Worm (Caenorhabditis elegans) whole organism, young adult: ENCODE results near the gene B0244.17.

Source experiments
- C06A6.2 ChIP-seq: fragments of 200-800 bp; sonication (Bioruptor generic); conservative IDR thresholded peaks from 2 replicates; pipeline ENCODE4 v1.3.6; 2022; ENCODE audit warnings: missing genetic modification characterization, missing compliant biosample characterization
- C17E4.6 ChIP-seq: fragments of 200-800 bp; sonication (Bioruptor generic); IDR thresholded peaks from 2 replicates; pipeline ENCODE4 v1.3.6; 2022; ENCODE audit warnings: missing genetic modification reagents, missing genetic modification characterization, missing compliant biosample characterization
- F10E7.11 ChIP-seq: sonication (generic microtip); optimal IDR thresholded peaks from 2 replicates; lab custom pipeline; 2017; ENCODE audit warnings: mild to moderate bottlenecking, missing genetic modification characterization, moderate library complexity, missing compliant biosample characterization
- F37B4.10 ChIP-seq: fragments of 200-800 bp; sonication (Bioruptor generic); IDR thresholded peaks from 2 replicates; pipeline ENCODE4 v1.3.6; 2022; ENCODE audit warnings: missing genetic modification characterization, missing compliant biosample characterization
- F52B5.7 ChIP-seq: sonication (generic microtip); optimal IDR thresholded peaks from 2 replicates; lab custom pipeline; 2016; ENCODE audit warnings: mild to moderate bottlenecking, missing genetic modification characterization, missing compliant biosample characterization
- K12H6.12 ChIP-seq: fragments of 200-800 bp; sonication (Bioruptor generic); optimal IDR thresholded peaks from 2 replicates; lab custom pipeline; 2018; ENCODE audit warnings: mild to moderate bottlenecking, missing genetic modification characterization, missing compliant biosample characterization
- Y67H2A.10 ChIP-seq: fragments of 200-800 bp; sonication (Bioruptor generic); conservative IDR thresholded peaks from 2 replicates; pipeline ENCODE4 v1.3.6; 2022; ENCODE audit warnings: missing genetic modification reagents, missing genetic modification characterization, missing compliant biosample characterization
- ZK185.1 ChIP-seq: sonication (generic microtip); optimal IDR thresholded peaks from 2 replicates; lab custom pipeline; 2016; ENCODE audit warnings: mild to moderate bottlenecking, missing genetic modification characterization, missing compliant biosample characterization; ENCODE audit not compliant: poor library complexity, severe bottlenecking
- athp-1 ChIP-seq: sonication (generic microtip); optimal IDR thresholded peaks from 2 replicates; lab custom pipeline; 2017; ENCODE audit warnings: mild to moderate bottlenecking, missing genetic modification characterization, missing compliant biosample characterization
- ceh-79 ChIP-seq: sonication (generic microtip); optimal IDR thresholded peaks from 2 replicates; lab custom pipeline; 2017; ENCODE audit warnings: mild to moderate bottlenecking, missing genetic modification characterization, missing compliant biosample characterization
- die-1 ChIP-seq: sonication (generic microtip); optimal IDR thresholded peaks from 2 replicates; lab custom pipeline; 2016; ENCODE audit warnings: missing genotype, mild to moderate bottlenecking, missing genetic modification characterization, missing compliant biosample characterization
- efl-1 ChIP-seq: fragments of 150-350 bp; optimal IDR thresholded peaks from 2 replicates; lab custom pipeline; 2014; ENCODE audit warnings: missing biosample characterization, missing genetic modification reagents, missing genetic modification characterization
- him-1 ChIP-seq: sonication (generic microtip); optimal IDR thresholded peaks from 2 replicates; lab custom pipeline; 2016; ENCODE audit warnings: missing genotype, missing genetic modification reagents, missing genetic modification characterization, missing compliant biosample characterization
- hmg-20 ChIP-seq: fragments of 200-800 bp; sonication (Bioruptor generic); IDR thresholded peaks from 2 replicates; pipeline ENCODE4 v1.3.6; 2022; ENCODE audit warnings: missing genetic modification reagents, missing genetic modification characterization, missing compliant biosample characterization
- hsf-1 ChIP-seq: fragments of 200-800 bp; sonication (Bioruptor generic); IDR thresholded peaks from 2 replicates; pipeline ENCODE4 v1.3.6; 2022; ENCODE audit warnings: missing genetic modification reagents, missing genetic modification characterization, missing compliant biosample characterization
- lin-35 ChIP-seq, 3 experiments: fragments of 150-350 bp in 2 of 3; sonication (generic microtip) in 1 of 3; optimal IDR thresholded peaks; 2 replicates each; lab custom pipeline; 2014 to 2018; ENCODE audit warnings: missing biosample characterization in 3 of 3, missing genetic modification characterization in 3 of 3, missing genetic modification reagents in 3 of 3
- lin-40 ChIP-seq: sonication (generic microtip); optimal IDR thresholded peaks from 2 replicates; lab custom pipeline; 2016; ENCODE audit warnings: missing genetic modification characterization, mild to moderate bottlenecking, missing compliant biosample characterization, missing genotype, missing genetic modification reagents
- mel-28 ChIP-seq: sonication (generic microtip); optimal IDR thresholded peaks from 2 replicates; lab custom pipeline; 2016; ENCODE audit warnings: borderline replicate concordance, mild to moderate bottlenecking, missing genetic modification characterization, missing compliant biosample characterization
- nhr-120 ChIP-seq: fragments of 200-800 bp; sonication (Bioruptor generic); IDR thresholded peaks from 2 replicates; pipeline ENCODE4 v1.3.6; 2022; ENCODE audit warnings: missing genetic modification characterization, missing compliant biosample characterization
- nhr-27 ChIP-seq: fragments of 200-800 bp; sonication (Bioruptor generic); optimal IDR thresholded peaks from 2 replicates; lab custom pipeline; 2018; ENCODE audit warnings: mild to moderate bottlenecking, missing genetic modification characterization, moderate library complexity, missing compliant biosample characterization
- nhr-80 ChIP-seq: sonication (generic microtip); optimal IDR thresholded peaks from 2 replicates; lab custom pipeline; 2016; ENCODE audit warnings: missing genetic modification characterization, missing compliant biosample characterization
- repo-1 ChIP-seq: sonication (generic microtip); optimal IDR thresholded peaks from 2 replicates; lab custom pipeline; 2017; ENCODE audit warnings: mild to moderate bottlenecking, missing genetic modification characterization, missing compliant biosample characterization
- rpc-1 ChIP-seq, 2 experiments: fragments of 150-350 bp in 1 of 2; sonication (generic microtip) in 1 of 2; optimal IDR thresholded peaks; 2 replicates each; lab custom pipeline; 2014 to 2018; ENCODE audit warnings: missing biosample characterization in 1 of 2, missing genetic modification characterization in 1 of 2, missing genetic modification reagents in 1 of 2, missing genotype in 1 of 2
- snpc-1.1 ChIP-seq: sonication (generic microtip); optimal IDR thresholded peaks from 2 replicates; lab custom pipeline; 2017; ENCODE audit warnings: missing genetic modification characterization, mild to moderate bottlenecking, missing compliant biosample characterization, antibody characterized with exemption, moderate library complexity, missing genotype, missing genetic modification reagents; ENCODE audit not compliant: insufficient read depth
- snpc-4 ChIP-seq, 5 experiments: fragments of 150-350 bp in 1 of 5; sonication (generic microtip) in 4 of 5; optimal IDR thresholded peaks; 2 replicates each; lab custom pipeline; 2014 to 2018; ENCODE audit warnings: missing genetic modification characterization in 5 of 5, missing biosample characterization in 3 of 5, antibody characterized with exemption in 2 of 5, mild to moderate bottlenecking in 2 of 5, missing compliant biosample characterization in 2 of 5, missing genotype in 2 of 5, moderate library complexity in 2 of 5, missing genetic modification reagents in 1 of 5
- tbp1 ChIP-seq: fragments of 200-800 bp; sonication (Bioruptor generic); optimal IDR thresholded peaks from 2 replicates; lab custom pipeline; 2018; ENCODE audit warnings: mild to moderate bottlenecking, missing genetic modification characterization, missing compliant biosample characterization
- ztf-28 ChIP-seq: fragments of 200-800 bp; sonication (Bioruptor generic); IDR thresholded peaks from 2 replicates; pipeline ENCODE4 v1.3.6; 2022; ENCODE audit warnings: missing genetic modification reagents, missing genetic modification characterization, missing compliant biosample characterization

B0244.17 gene

DNA sequence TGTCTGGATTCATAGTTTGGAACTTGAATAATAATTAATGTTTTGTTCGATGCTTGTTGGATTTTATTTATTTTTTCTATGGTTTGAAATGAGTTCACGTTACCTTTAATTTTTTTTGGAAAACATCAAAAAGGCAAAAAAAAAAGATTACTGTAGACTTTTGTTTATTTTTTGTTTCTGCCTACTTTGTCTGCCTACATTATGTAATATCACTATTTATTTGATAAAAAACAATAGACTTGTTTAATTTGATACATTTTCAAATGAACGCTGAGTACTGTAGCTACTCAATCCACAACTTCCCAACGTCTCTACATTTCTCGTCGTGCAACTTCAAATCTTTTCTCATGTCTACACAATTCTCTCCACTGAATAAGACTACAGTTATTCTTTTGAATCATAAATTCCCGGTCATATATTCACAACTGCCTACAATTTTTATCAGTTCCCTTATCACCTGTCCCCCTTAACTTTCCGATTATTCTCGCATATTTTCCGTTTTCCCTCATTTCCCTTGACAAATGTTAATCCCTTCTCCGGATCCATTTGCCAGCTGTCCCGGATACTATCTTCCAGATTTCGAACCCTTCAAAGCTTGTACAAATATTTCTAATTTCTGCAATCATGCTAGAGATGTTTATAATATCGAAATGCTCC is 1.9 kb upstream of the B0244.17 start, which contains the start of the genes B0244.9 and B0244.7:
Gene B0244.9 (minus strand): TSS at position 51 of the 657 bp plus-strand sequence.
Gene B0244.7 (plus strand): TSS at position 522 of the 657 bp plus-strand sequence.
- TF ChIP-seq lin-35 (GFP tag; optimal IDR thresholded peaks at IDR 0.05; lab: Kevin White, UChicago) (no peak), nhr-80 (peak; percentile 16)

DNA sequence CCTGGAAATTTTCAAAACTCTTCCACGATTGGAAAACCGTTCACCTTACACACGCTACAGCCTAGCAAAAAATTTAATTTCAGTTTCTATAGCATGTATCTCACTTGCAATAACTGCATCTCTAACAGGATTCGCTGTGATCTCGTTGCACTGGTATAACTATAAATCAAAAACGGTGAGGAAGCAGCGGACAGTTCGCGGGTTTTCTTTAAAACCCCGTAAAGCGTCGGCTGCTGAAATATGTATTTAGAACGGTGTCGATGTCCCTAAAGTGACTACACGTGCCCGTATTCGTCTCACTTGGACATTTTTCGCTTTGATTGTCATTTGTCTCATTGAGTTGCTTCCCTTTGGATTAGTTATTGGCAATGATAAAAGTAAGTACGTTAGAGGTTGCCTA is 1.3 kb downstream of the B0244.17 start:
- no peak for TF ChIP-seq Y67H2A.10 (GFP tag; lab: Robert Waterston, UW)
- TF ChIP-seq snpc-4 (GFP tag; optimal IDR thresholded peaks at IDR 0.05; lab: Kevin White, UChicago), result no peak
- TF ChIP-seq snpc-4 (tag; optimal IDR thresholded peaks at IDR 0.05; lab: Kevin White, UChicago), result peak in 2 of 4 experiments; percentile 45 to 66

DNA sequence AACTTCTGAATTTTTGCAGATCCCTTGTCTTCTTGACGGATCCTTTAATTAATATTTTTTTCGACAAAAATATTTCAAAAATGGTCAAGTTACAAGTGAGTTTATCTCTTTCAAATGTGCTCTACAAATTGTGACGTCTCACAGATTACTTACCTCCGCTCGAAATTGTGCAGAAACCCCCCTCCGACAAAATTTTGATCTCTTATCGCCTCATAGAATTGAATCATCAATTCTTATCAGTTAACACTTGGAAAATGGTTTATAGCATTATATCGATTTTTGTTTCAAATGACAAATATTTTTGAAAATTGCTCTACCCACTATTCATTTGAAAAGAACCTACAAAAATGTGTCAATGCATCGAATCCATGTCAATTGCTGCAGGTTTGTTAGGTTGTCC is 1.9 kb downstream of the B0244.17 start, which contains the start of gene B0244.10:
Gene B0244.10 (plus strand): TSS at position 254 of the 400 bp plus-strand sequence.
- TF ChIP-seq F10E7.11 (tag; lab: Kevin White, UChicago), result no peak
- TF ChIP-seq nhr-80, result peak; percentile 49
- TF ChIP-seq, all 124 proteins: peak for 1

DNA sequence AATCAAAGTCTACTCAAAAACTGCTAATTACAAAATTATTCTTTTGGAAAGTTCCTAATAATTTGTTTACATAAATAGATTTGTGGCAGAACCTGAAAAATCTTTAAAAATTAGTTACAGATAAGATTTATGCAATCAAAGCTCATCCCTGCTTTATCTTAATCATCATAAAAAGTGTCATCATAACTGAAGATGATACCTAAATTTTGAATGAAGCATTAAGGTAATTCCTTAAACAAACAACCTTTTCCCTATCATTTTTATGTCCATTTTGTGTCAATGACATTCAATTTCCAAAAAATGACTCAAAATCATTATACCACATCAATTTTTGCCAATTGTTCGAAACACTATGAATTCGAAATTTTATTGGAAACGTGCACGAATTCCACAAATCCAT is 4.7 kb downstream of the B0244.17 start, which contains the start of gene B0244.6:
Gene B0244.6 (plus strand): TSS at position 301 of the 400 bp plus-strand sequence.
- TF ChIP-seq mel-28 (tag; lab: Kevin White, UChicago), result no peak
- TF ChIP-seq die-1 (tag; lab: Kevin White, UChicago), result no peak
- TF ChIP-seq C06A6.2 (GFP tag; lab: Robert Waterston, UW), result no peak
- no peak for TF ChIP-seq ceh-79 (tag; lab: Kevin White, UChicago)
- TF ChIP-seq lin-35 (GFP tag; optimal IDR thresholded peaks at IDR 0.05; lab: Kevin White, UChicago), result no peak
- no peak for TF ChIP-seq ztf-28 (GFP tag; lab: Robert Waterston, UW)
- no peak for TF ChIP-seq hsf-1
- TF ChIP-seq tbp1 (GFP tag; lab: Kevin White, UChicago), result no peak
- no peak for TF ChIP-seq C17E4.6 (GFP tag; lab: Robert Waterston, UW)
- no peak for TF ChIP-seq K12H6.12 (tag; lab: Kevin White, UChicago)
- TF ChIP-seq F37B4.10 (GFP tag; lab: Robert Waterston, UW), result no peak
- no peak for TF ChIP-seq lin-40 (tag; lab: Kevin White, UChicago)
- no peak for TF ChIP-seq nhr-120
- TF ChIP-seq athp-1 (tag; lab: Kevin White, UChicago), result no peak
- no peak for TF ChIP-seq snpc-4 (GFP tag; optimal IDR thresholded peaks at IDR 0.05; lab: Kevin White, UChicago)
- no peak for TF ChIP-seq snpc-4 (tag; optimal IDR thresholded peaks at IDR 0.05; lab: Kevin White, UChicago)

DNA sequence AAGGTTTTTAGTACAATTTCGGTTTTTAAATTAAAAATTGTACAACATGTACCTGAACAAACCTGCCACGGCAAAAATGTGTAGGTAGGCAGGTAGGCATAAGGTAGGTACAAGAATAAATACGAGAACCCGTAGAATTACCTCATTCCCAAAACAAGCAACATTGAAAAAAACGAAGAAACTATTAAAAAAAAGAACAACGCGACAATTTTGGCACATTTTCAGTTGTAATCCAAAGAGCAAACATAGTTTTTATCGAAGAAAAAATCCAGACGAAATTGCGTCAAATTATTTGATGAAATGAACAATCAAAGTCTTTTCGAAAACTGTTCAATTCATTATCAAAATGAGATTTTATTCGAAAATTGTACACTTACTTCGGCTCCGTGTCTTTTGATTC is 7.6 kb downstream of the B0244.17 start, which contains the start of gene B0244.16:
Gene B0244.16 (plus strand): TSS at position 301 of the 400 bp plus-strand sequence.
- no peak for TF ChIP-seq him-1 (tag; lab: Kevin White, UChicago)
- no peak for TF ChIP-seq efl-1 (GFP tag; lab: Kevin White, UChicago)
- TF ChIP-seq nhr-27 (tag; lab: Kevin White, UChicago), result no peak
- TF ChIP-seq die-1 (tag; lab: Kevin White, UChicago), result no peak
- TF ChIP-seq Y67H2A.10 (GFP tag; lab: Robert Waterston, UW), result no peak
- TF ChIP-seq rpc-1 (optimal IDR thresholded peaks at IDR 0.05; lab: Kevin White, UChicago), result no peak
- no peak for TF ChIP-seq rpc-1 (tag; optimal IDR thresholded peaks at IDR 0.05; lab: Kevin White, UChicago)
- no peak for TF ChIP-seq hmg-20 (GFP tag; lab: Robert Waterston, UW)
- no peak for TF ChIP-seq snpc-1.1 (tag; lab: Kevin White, UChicago)
- TF ChIP-seq ZK185.1, result no peak
- TF ChIP-seq F52B5.7 (tag; lab: Kevin White, UChicago), result no peak
- no peak for TF ChIP-seq repo-1 (tag; lab: Kevin White, UChicago)
- TF ChIP-seq, all 124 proteins: peak for 0
